Worm (Caenorhabditis elegans) whole organism, young adult: Measurements from ENCODE around the gene T26C5.5.

Experiments used
- lin-35 ChIP-seq, 3 experiments: fragments of 150-350 bp in 2 of 3; sonication (generic microtip) in 1 of 3; optimal IDR thresholded peaks; 2 replicates each; lab custom pipeline; 2014 to 2018; ENCODE audit warnings: missing biosample characterization in 3 of 3, missing genetic modification characterization in 3 of 3, missing genetic modification reagents in 3 of 3
- madf-10 ChIP-seq: sonication (generic microtip); optimal IDR thresholded peaks from 2 replicates; lab custom pipeline; 2016; ENCODE audit warnings: mild to moderate bottlenecking, missing genetic modification characterization, missing compliant biosample characterization
- snpc-4 ChIP-seq, 5 experiments: fragments of 150-350 bp in 1 of 5; sonication (generic microtip) in 4 of 5; optimal IDR thresholded peaks; 2 replicates each; lab custom pipeline; 2014 to 2018; ENCODE audit warnings: missing genetic modification characterization in 5 of 5, missing biosample characterization in 3 of 5, antibody characterized with exemption in 2 of 5, mild to moderate bottlenecking in 2 of 5, missing compliant biosample characterization in 2 of 5, missing genotype in 2 of 5, moderate library complexity in 2 of 5, missing genetic modification reagents in 1 of 5

DNA sequence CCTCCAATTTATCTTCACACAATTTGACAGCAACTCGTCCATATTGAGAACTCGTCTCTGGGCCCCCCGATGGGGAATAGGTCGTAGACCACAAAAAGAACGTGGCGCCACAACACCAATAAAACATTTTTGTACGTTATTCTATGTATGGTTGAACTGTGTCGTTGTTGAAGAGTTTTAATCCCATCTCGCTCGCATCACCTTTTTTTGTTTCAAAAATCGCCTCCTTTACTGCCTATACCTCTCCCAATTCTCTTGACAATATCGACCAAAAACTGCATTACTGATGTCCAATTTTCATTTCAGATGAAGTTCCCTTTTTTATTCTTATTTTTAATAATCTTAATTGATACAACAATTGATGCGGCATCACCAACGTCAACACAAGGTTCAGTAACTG is 49.3 kb downstream of the T26C5.5 start, which contains the start of gene let-23:
- TF ChIP-seq lin-35 (GFP tag; optimal IDR thresholded peaks at IDR 0.05; lab: Kevin White, UChicago) (no peak), madf-10 (no peak), snpc-4 (GFP tag; optimal IDR thresholded peaks at IDR 0.05; lab: Kevin White, UChicago) (no peak), snpc-4 (tag; optimal IDR thresholded peaks at IDR 0.05; lab: Kevin White, UChicago) (no peak)
